Fruit fly (Drosophila melanogaster) whole organism, adult: Measurements from ENCODE around the gene mgl.

Experiments used
- CG14711 ChIP-seq: fragments of 200-800 bp; sonication (Bioruptor generic); optimal IDR thresholded peaks from 2 replicates; lab custom pipeline; 2018; ENCODE audit warnings: missing biosample characterization, mild to moderate bottlenecking, missing genetic modification characterization, moderate library complexity
- kay ChIP-seq: fragments of 200-800 bp; sonication (Bioruptor generic); peaks from one replicate; lab custom pipeline; 2016; ENCODE audit warnings: missing biosample characterization, missing genetic modification characterization, borderline replicate concordance
- ovo ChIP-seq: fragments of 200-800 bp; sonication (Bioruptor generic); optimal IDR thresholded peaks from 2 replicates; lab custom pipeline; 2016; ENCODE audit warnings: missing biosample characterization, missing genetic modification characterization

DNA sequence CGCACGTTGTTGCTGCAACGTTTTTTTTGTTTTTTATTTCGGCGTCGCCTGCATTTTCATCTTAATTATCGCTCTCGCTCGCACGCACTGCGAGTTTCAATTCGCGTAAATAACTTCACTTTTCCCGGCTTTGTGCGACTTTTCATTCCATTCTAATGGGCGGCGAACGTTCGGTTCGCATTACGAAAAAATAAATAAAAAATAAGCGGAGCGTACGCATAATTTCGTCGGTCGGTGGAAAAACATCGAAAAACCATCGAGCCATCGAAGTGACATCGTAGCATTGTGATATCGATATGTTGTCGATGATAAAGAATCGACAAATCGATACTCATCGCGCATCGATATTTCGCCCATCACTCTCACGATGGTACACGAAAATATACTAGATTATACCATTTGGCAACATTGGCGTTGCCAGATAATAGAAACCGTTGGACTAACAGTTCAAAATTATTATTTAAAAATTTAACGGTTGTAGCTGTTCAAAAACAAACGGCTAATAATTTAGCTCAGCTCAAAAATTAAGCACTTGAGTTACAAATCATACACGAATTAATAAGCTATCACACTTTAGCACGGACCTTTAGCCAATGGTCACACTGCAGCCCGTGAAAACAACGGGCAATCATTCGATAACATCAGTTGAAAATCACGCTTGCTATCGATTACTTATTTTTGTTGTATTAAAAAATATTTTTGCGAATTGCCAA lies 143.8 kb downstream of the mgl start, which contains the start of the genes Zdhhc8 and BCL7-like:
- no peak for TF ChIP-seq kay (GFP tag; lab: Kevin White, UChicago)
- peak; percentile 41 for TF ChIP-seq ovo (GFP tag; lab: Kevin White, UChicago)
- no peak for TF ChIP-seq CG14711
